Fruit fly (Drosophila melanogaster): Measurements from ENCODE around the gene Mgat2.

Mgat2 gene

DNA sequence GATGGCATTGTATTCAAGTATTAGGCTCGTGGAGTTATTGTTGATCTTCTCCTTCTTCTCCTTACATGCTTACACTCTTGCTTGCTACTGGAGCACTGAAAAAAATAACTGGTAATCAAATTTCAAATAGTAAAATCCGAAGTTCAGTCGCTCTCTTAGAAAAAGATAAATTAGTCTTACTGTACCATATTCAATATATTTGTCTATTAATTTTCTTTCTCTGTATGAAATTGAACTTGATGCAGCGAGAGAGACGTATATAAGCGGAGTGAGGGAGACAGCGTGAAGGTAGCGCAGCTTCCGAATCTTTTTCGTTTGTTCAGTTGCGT, 39.1 kb upstream of the Mgat2 start (continued):
- peak; percentile 68 for TF ChIP-seq Hmr (GFP tag; optimal IDR thresholded peaks at IDR 0.05)
- peak; percentile 61 for TF ChIP-seq wek (GFP tag; optimal IDR thresholded peaks at IDR 0.05)
- no peak for TF ChIP-seq sna (GFP tag; IDR thresholded peaks at IDR 0.05; ENCODE audit: partially characterized antibody)
- TF ChIP-seq mirr (GFP tag; optimal IDR thresholded peaks at IDR 0.05): peak; percentile 41
- TF ChIP-seq CG2199 (GFP tag; IDR thresholded peaks at IDR 0.05): peak; percentile 95
- peak; percentile 83 for TF ChIP-seq Gug (GFP tag; IDR thresholded peaks at IDR 0.05)
- peak; percentile 71 for TF ChIP-seq CG31224 (GFP tag; IDR thresholded peaks at IDR 0.05)
- TF ChIP-seq kni (GFP tag; optimal IDR thresholded peaks at IDR 0.05): peak; percentile 49
- TF ChIP-seq CG6272 (GFP tag; IDR thresholded peaks at IDR 0.05): peak; percentile 72
- TF ChIP-seq CG8944 (GFP tag; optimal IDR thresholded peaks at IDR 0.05): peak; percentile 89
- TF ChIP-seq Awh (GFP tag; IDR thresholded peaks at IDR 0.05): peak; percentile 95
- peak; percentile 56 for TF ChIP-seq grn (GFP tag; optimal IDR thresholded peaks at IDR 0.05)
- peak; percentile 83 for TF ChIP-seq oc (tag; optimal IDR thresholded peaks at IDR 0.05)
- peak; percentile 96 for TF ChIP-seq sisA (GFP tag; IDR thresholded peaks at IDR 0.05)
- TF ChIP-seq Optix (GFP tag; IDR thresholded peaks at IDR 0.05): peak; percentile 85
- TF ChIP-seq CG4707 (GFP tag; optimal IDR thresholded peaks at IDR 0.05): peak; percentile 57
- TF ChIP-seq trem (tag; optimal IDR thresholded peaks at IDR 0.05): peak; percentile 88
- TF ChIP-seq CG8765 (GFP tag; IDR thresholded peaks at IDR 0.05): no peak; the same call in 1 of the 2 replicates
- peak; percentile 43 for TF ChIP-seq CG15696 (tag; optimal IDR thresholded peaks at IDR 0.05)
- TF ChIP-seq amos (GFP tag; IDR thresholded peaks at IDR 0.05; ENCODE audit: partially characterized antibody): no peak
- TF ChIP-seq Xbp1 (GFP tag; optimal IDR thresholded peaks at IDR 0.05): peak; percentile 79
- peak; percentile 79 for TF ChIP-seq CG32532 (GFP tag; IDR thresholded peaks at IDR 0.05)
- TF ChIP-seq CG7556 (GFP tag; optimal IDR thresholded peaks at IDR 0.05): peak; percentile 81
- peak; percentile 78 for TF ChIP-seq CG15269 (tag; optimal IDR thresholded peaks at IDR 0.05)
- peak; percentile 91 for TF ChIP-seq ase (GFP tag; IDR thresholded peaks at IDR 0.05)
- peak; percentile 87 to 89 for TF ChIP-seq Pdp1 (GFP tag; optimal IDR thresholded peaks at IDR 0.05)
- TF ChIP-seq sug (tag; optimal IDR thresholded peaks at IDR 0.05): peak; percentile 69
- TF ChIP-seq tll (GFP tag; optimal IDR thresholded peaks at IDR 0.05): no peak
- no peak for TF ChIP-seq insv (GFP tag; optimal IDR thresholded peaks at IDR 0.05)
- peak; percentile 72 for TF ChIP-seq CG32767 (GFP tag; IDR thresholded peaks at IDR 0.05)
- TF ChIP-seq Ada2b (GFP tag; IDR thresholded peaks at IDR 0.05): peak; percentile 93
- TF ChIP-seq ERR (GFP tag; optimal IDR thresholded peaks at IDR 0.05): peak; percentile 77
- peak; percentile 92 for TF ChIP-seq ranshi (GFP tag; IDR thresholded peaks at IDR 0.05)
- TF ChIP-seq ara (GFP tag; IDR thresholded peaks at IDR 0.05): peak; percentile 90
- peak; percentile 93 for TF ChIP-seq CG5245 (GFP tag; optimal IDR thresholded peaks at IDR 0.05)
- no peak for TF ChIP-seq cad (GFP tag; optimal IDR thresholded peaks at IDR 0.05)
- TF ChIP-seq Meics (GFP tag; optimal IDR thresholded peaks at IDR 0.05): peak; percentile 82
- peak; percentile 85 for TF ChIP-seq CG13296 (GFP tag; optimal IDR thresholded peaks at IDR 0.05)
- no peak for TF ChIP-seq CG2129 (GFP tag; IDR thresholded peaks at IDR 0.05; ENCODE audit: partially characterized antibody)
- peak; percentile 47 for TF ChIP-seq Vsx1 (GFP tag; optimal IDR thresholded peaks at IDR 0.05)
- peak; percentile 89 for TF ChIP-seq tgo (GFP tag; IDR thresholded peaks at IDR 0.05)
- peak; percentile 89 for TF ChIP-seq pum (GFP tag; optimal IDR thresholded peaks at IDR 0.05)
- peak; percentile 90 for TF ChIP-seq Camta (GFP tag; optimal IDR thresholded peaks at IDR 0.05)
- TF ChIP-seq schlank (tag; optimal IDR thresholded peaks at IDR 0.05): no peak
- TF ChIP-seq CG17912 (GFP tag; optimal IDR thresholded peaks at IDR 0.05): no peak
- TF ChIP-seq gsb-n (tag; optimal IDR thresholded peaks at IDR 0.05): peak; percentile 92
- peak; percentile 42 for TF ChIP-seq dm (GFP tag; optimal IDR thresholded peaks at IDR 0.05)
- TF ChIP-seq hbn (GFP tag; IDR thresholded peaks at IDR 0.05; ENCODE audit: partially characterized antibody): no peak
- TF ChIP-seq NC2β (GFP tag; optimal IDR thresholded peaks at IDR 0.05): peak; percentile 50
- peak; percentile 91 for TF ChIP-seq row (GFP tag; IDR thresholded peaks at IDR 0.05)
- TF ChIP-seq NFAT (GFP tag; IDR thresholded peaks at IDR 0.05): peak; percentile 74

Data from whole organism, embryonic.